Worm (Caenorhabditis elegans) whole organism, early embryonic: ENCODE measurements around the gene fli-1.

Experiments
- ama-1 ChIP-seq: fragments of 150-350 bp; optimal IDR thresholded peaks from 2 replicates; lab custom pipeline; 2014
- hnd-1 ChIP-seq: sonication (generic microtip); optimal IDR thresholded peaks from 2 replicates; lab custom pipeline; 2016; ENCODE audit warnings: missing genetic modification characterization, missing compliant biosample characterization

- TF ChIP-seq ama-1 (lab: Kevin White, UChicago) (no peak), hnd-1 (no peak)
These were observed 16.2 kb downstream of the fli-1 start, which contains the start of gene dpy-19 for ce11 chrIII:8667382-8667781.
